Worm (Caenorhabditis elegans) whole organism, mixed stage, embryonic: ENCODE results near the gene F54H5.2.

Source experiments
- blmp-1 ChIP-seq: fragments of 150-350 bp; optimal IDR thresholded peaks from 2 replicates; lab custom pipeline; 2014; ENCODE audit warnings: missing biosample characterization, missing genetic modification characterization
- ces-1 ChIP-seq: fragments of 150-350 bp; optimal IDR thresholded peaks from 2 replicates; lab custom pipeline; 2014; ENCODE audit warnings: missing biosample characterization, missing genetic modification reagents, missing genetic modification characterization
- drap-1 ChIP-seq: fragments of 200-800 bp; sonication (Bioruptor generic); optimal IDR thresholded peaks from 3 replicates; lab custom pipeline; 2018; ENCODE audit warnings: mild to moderate bottlenecking, missing genetic modification characterization, missing compliant biosample characterization
- elt-1 ChIP-seq: sonication (generic microtip); optimal IDR thresholded peaks from 2 replicates; lab custom pipeline; 2017; ENCODE audit warnings: missing genetic modification characterization, mild to moderate bottlenecking, missing compliant biosample characterization, antibody characterized with exemption, moderate library complexity, borderline replicate concordance; ENCODE audit not compliant: insufficient read depth
- elt-3 ChIP-seq: fragments of 150-350 bp; optimal IDR thresholded peaks from 2 replicates; lab custom pipeline; 2014; ENCODE audit warnings: missing biosample characterization, missing genetic modification characterization
- ham-2 ChIP-seq: fragments of 200-800 bp; sonication (Bioruptor generic); optimal IDR thresholded peaks from 2 replicates; lab custom pipeline; 2018; ENCODE audit warnings: mild to moderate bottlenecking, missing genetic modification characterization, missing compliant biosample characterization
- mab-5 ChIP-seq: fragments of 150-350 bp; optimal IDR thresholded peaks from 2 replicates; lab custom pipeline; 2014; ENCODE audit warnings: missing biosample characterization, missing genetic modification characterization
- mep-1 ChIP-seq: fragments of 150-350 bp; optimal IDR thresholded peaks from 2 replicates; lab custom pipeline; 2017; ENCODE audit warnings: missing biosample characterization, missing genetic modification reagents, missing genetic modification characterization, inconsistent platforms
- nhr-28 ChIP-seq: fragments of 150-350 bp; optimal IDR thresholded peaks from 2 replicates; lab custom pipeline; 2014; ENCODE audit warnings: missing biosample characterization, missing genetic modification characterization
- nhr-76 ChIP-seq: sonication (generic microtip); optimal IDR thresholded peaks from 2 replicates; lab custom pipeline; 2017; ENCODE audit warnings: missing biosample characterization, missing genetic modification characterization
- pha-4 ChIP-seq: fragments of 150-350 bp; optimal IDR thresholded peaks from 2 replicates; lab custom pipeline; 2018; ENCODE audit warnings: missing biosample characterization, missing genetic modification reagents, missing genetic modification characterization
- sptf-1 ChIP-seq: sonication (generic microtip); optimal IDR thresholded peaks from 2 replicates; lab custom pipeline; 2017; ENCODE audit warnings: mild to moderate bottlenecking, missing genetic modification characterization, moderate library complexity, missing compliant biosample characterization
- unc-62 ChIP-seq: fragments of 150-350 bp; optimal IDR thresholded peaks from 2 replicates; lab custom pipeline; 2014; ENCODE audit warnings: missing biosample characterization, missing genetic modification reagents, missing genetic modification characterization
- ztf-11 ChIP-seq: fragments of 150-350 bp; optimal IDR thresholded peaks from 2 replicates; lab custom pipeline; 2014; ENCODE audit warnings: missing biosample characterization, missing genetic modification characterization

ce11 chrII:6582758-6583157 lies 44.5 kb upstream of the F54H5.2 start, which contains the start of gene C56C10.4:
- no peak for TF ChIP-seq ztf-11 (tag; lab: Kevin White, UChicago)
- no peak for TF ChIP-seq elt-1 (tag; lab: Kevin White, UChicago)
- no peak for TF ChIP-seq pha-4
- TF ChIP-seq drap-1 (GFP tag; lab: Kevin White, UChicago) = no peak
- no peak for TF ChIP-seq nhr-28 (tag; lab: Kevin White, UChicago)
- no peak for TF ChIP-seq mep-1 (tag; lab: Kevin White, UChicago)
- TF ChIP-seq unc-62 (GFP tag; lab: Kevin White, UChicago) = no peak
- TF ChIP-seq elt-3 (tag; lab: Kevin White, UChicago) = no peak
- TF ChIP-seq sptf-1 (tag; lab: Kevin White, UChicago) = no peak
- no peak for TF ChIP-seq ham-2
- TF ChIP-seq mab-5 (tag; lab: Kevin White, UChicago) = no peak
- no peak for TF ChIP-seq blmp-1 (tag; lab: Kevin White, UChicago)
- no peak for TF ChIP-seq nhr-76
- TF ChIP-seq ces-1 (GFP tag; lab: Kevin White, UChicago) = no peak
